Worm (Caenorhabditis elegans): ENCODE results near the gene K12B6.11.

Gene K12B6.11

ce11 chrV:6270552-6270951 is 18.2 kb upstream of the K12B6.11 start, which contains the start of gene F31F7.2:
TSS of gene F31F7.2 (plus strand) at chrV:6270852.
- no peak for TF ChIP-seq unc-62 (GFP tag; optimal IDR thresholded peaks at IDR 0.05)

ce11 chrV:6275209-6275608 is 13.5 kb upstream of the K12B6.11 start:
- TF ChIP-seq unc-62 (GFP tag; optimal IDR thresholded peaks at IDR 0.05): no peak

DNA sequence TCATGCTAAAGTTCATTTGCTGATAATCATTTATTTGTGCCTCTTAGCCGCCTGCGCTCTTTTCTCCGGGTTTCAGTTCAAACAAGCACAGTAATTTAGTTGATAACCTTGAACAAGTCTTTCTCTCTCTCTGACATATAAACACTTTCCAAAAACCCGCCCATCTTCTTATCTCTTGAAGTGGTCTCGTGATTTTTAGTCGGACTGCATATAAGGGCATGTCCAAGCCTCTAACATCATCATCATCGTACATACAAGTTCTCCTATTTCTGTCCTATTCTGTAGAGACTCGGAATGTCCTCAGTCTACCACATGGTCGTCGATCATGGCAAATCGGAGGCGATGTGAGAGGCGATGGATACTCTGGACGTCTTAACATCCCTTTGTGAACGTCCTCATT is 12.5 kb upstream of the K12B6.11 start, which contains the start of gene F31F7.1:
F31F7.1 (plus strand) TSS at position 235 of the 400 bp plus-strand sequence.
- TF ChIP-seq unc-62 (GFP tag; optimal IDR thresholded peaks at IDR 0.05): no peak

DNA sequence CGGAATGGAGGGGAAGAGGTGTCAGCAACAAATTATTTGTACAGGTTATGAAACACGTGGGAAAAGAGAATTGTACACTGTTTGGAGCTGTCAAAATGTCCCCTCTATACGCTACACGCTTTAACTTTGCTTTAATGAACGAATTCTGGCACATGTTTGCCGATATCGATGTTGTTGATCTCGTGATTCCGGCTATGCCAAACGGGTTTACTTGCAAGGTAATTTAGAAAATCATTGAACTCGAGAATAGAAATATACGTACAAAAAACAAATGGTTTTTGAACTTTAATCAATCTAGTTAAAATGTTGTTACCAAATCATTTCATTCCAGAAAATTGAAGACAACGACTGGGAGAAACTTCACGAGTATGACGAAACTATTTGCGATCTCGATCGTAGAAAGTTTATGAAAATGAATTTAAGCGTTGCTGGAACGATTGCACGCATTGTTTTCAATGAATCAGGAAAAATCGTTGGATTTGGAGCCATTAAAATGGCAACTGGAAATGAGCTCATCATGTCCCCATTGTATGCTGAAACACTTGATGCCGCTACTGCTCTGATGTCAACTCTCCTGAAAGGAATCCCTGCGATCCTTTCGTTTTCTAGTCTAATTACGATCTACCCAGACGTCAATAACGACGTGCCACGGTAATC is 11.4 kb upstream of the K12B6.11 start:
- no peak for TF ChIP-seq unc-62 (GFP tag; optimal IDR thresholded peaks at IDR 0.05)

DNA sequence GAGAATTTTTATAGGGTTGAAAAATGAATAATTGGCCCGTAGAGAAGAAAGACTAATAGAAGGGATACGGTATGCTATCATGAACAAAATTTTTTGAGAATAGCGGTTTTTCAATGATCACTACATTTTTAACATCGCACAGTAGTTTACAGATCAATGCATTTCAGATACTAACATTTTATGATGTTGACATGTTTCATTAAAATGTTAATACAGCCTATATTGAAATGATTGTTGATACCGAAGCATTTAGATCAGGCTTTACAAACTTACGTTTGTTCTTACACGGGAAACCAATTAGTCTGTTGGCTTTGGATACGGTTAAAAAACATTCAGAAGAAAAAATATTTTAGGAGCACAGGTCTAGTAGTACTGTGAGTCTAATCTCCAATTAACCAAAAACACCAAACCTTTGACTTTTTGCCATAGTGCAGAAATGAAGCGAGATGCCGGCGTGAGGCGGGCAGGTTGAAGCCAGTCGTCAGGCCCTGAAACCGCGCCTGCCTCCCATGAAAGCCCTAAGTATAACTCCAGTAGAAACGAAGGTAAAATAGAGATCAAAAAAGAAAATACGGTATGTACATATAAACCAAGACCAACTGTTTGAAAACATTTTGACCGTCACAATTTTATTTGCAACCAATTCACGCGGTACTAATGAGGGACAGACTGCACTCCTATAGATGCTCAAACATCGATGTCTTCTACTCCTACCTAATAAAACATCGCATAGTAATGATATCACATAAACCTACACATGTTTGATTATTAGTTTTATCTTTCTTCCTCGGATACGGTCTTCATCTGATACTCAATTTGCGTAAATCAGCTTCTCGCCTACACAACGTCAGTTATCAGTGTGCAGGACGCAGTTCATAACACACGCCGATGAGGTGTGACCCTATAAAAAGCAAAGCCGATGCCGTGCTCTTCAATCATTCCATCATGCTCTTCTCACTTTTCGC is 10.3 kb upstream of the K12B6.11 start, which contains the start of gene fil-2:
fil-2 (plus strand) TSS at position 915 of the 965 bp plus-strand sequence.
- no peak for TF ChIP-seq unc-62 (GFP tag; optimal IDR thresholded peaks at IDR 0.05)

DNA sequence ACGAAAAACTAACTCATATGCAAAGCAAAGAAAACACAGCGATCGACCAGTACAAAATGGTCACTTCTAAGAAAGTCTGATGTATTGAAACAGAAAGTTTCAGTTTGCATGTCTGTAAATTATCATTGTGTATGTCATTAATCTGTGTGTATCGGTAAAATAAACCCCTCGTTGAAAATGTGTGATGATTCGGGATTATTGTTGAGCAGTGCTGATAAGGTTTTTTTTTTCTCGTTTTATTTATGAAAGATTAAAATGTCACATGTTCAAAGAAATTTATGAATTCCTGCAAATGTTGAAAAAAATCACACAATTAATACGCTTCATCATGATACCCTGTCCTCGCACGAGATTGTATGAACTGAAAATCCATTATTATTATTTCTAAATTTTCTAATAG is 8.6 kb upstream of the K12B6.11 start:
- no peak for TF ChIP-seq unc-62 (GFP tag; optimal IDR thresholded peaks at IDR 0.05)

DNA sequence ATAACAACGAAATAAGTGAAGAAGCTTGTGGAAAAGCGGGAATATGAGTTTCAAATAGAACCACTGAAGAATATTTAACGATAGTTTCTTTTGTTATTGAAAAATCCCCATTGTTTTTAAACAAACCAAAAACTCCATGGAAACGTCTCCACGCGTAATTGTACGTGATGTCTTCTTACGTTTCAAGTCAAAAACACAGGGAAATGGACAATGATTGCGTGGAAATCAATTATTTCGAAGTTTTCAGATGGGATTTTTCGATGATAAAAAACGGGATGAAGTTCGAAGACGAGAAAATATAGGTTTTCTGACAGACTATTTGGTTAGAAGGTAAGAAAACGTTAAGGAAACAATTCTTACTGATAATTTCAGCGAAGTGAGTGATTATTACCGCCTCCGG is 7.5 kb upstream of the K12B6.11 start, which contains the start of the genes K12B6.4 and spe-49:
K12B6.4 (minus strand) TSS at position 101 of the 400 bp plus-strand sequence.
spe-49 (plus strand) TSS at position 185 of the 400 bp plus-strand sequence.
- TF ChIP-seq unc-62 (GFP tag; optimal IDR thresholded peaks at IDR 0.05): no peak

DNA sequence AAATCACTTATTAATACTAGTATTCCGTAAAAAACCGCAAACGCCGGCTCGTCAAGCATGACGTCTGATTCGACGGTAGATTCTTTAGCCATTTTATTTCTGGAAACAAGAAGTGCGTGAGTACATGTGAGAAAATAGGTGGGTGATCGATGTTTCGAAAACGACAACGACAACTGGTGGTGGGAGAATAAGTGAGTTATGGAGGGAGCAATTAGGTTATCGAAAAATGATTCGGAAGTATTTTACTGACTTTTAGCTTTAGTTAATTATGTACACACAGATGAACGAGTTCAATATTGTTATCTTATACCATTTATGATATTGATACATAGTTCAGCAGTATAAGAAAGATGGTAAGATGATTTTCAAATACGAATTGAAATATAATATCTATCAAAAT is 2.4 kb upstream of the K12B6.11 start, which contains the start of gene srn-1:
srn-1 (minus strand) TSS at position 101 of the 400 bp plus-strand sequence.
- no peak for TF ChIP-seq unc-62 (GFP tag; optimal IDR thresholded peaks at IDR 0.05)

- TF ChIP-seq unc-62 (GFP tag; optimal IDR thresholded peaks at IDR 0.05): no peak
Observed at ce11 chrV:6291301-6291700, 2.6 kb downstream of the K12B6.11 start.

- no peak for TF ChIP-seq unc-62 (GFP tag; optimal IDR thresholded peaks at IDR 0.05)
Observed at ce11 chrV:6292401-6292800, 3.7 kb downstream of the K12B6.11 start, which contains the start of gene K12B6.9. TSS of gene K12B6.9 (minus strand) at chrV:6292666.

ce11 chrV:6301046-6301445 is 12.3 kb downstream of the K12B6.11 start:
- TF ChIP-seq unc-62 (GFP tag; optimal IDR thresholded peaks at IDR 0.05): no peak

DNA sequence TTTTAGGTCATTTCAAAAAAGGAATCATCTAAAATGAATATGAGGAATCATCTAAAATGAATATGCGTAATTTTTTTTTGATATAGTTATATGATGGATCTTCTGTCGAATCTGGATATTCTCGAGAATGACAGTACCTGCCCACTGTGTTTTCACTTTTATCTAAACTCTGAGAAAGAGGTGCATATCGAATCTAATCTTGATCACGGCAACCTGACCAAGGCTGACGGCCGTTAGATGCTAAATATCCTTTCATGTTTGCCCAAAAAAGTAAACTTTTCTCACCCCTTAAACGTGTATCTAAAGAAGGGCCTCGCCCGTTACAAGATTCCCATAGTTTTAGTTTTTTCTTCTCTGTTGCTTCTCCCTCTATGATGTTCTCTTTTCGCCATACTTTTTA is 13.8 kb downstream of the K12B6.11 start:
- no peak for TF ChIP-seq unc-62 (GFP tag; optimal IDR thresholded peaks at IDR 0.05)

DNA sequence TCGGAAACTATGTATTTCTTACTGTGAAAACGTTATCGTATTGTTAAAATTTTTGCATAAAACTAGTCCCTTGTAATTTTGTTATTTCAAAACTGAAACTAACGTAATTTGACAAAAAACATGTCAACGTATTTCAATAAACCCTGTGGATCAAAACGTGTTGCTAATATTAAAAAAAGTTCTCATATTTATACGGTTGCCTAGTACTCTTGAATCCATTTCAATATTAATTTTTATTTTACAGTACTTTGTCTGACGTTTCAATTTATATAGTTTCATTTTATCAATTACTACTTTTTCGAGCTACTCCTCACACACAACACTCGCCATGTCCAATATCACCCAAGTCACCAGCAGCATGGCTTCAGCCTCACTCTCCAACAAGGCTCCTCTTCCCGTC is 14.8 kb downstream of the K12B6.11 start, which contains the start of gene sago-1:
sago-1 (plus strand) TSS at position 301 of the 400 bp plus-strand sequence.
- TF ChIP-seq unc-62 (GFP tag; optimal IDR thresholded peaks at IDR 0.05): no peak

DNA sequence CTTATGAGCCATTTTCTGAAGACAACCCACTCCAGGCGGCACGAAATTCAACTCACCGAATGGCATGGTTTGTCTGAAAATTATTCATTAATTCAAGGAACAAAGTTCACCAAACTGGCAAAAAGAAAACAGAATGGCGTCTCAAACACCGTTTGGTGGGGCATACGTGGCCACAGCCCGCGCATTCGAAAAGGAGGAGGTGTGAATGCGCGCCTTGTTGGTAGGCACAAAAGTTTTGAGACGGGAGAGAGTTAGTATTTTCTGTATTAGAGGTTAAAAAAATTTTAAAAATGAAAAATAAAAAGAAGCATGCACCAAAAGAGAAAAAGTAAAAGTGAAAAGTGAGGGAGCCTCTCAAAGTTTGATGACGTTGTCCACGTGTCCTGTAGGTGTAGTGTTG is 23.2 kb downstream of the K12B6.11 start:
- TF ChIP-seq unc-62 (GFP tag; optimal IDR thresholded peaks at IDR 0.05): no peak

DNA sequence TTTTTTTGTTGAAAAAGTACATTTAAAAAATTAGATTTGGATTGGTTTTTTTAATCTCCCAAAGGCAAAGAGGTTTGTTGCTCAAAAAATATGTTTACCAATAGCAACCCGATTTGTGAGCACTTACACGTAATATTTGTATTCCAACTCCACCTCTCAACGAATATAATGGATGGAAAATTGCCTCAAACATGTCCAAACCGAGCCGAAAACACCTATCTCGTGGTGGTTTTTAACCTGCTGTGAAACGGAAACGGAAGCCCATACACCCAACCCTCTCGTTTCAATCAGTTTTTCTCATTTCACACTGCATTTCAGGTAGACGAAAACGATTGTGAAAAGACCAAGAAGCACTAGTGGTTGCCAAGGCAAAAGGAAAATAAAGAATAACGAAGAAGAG is 27.9 kb downstream of the K12B6.11 start, which contains the start of gene cest-24:
cest-24 (plus strand) TSS at position 301 of the 400 bp plus-strand sequence.
- no peak for TF ChIP-seq unc-62 (GFP tag; optimal IDR thresholded peaks at IDR 0.05)

- TF ChIP-seq unc-62 (GFP tag; optimal IDR thresholded peaks at IDR 0.05): no peak
Observed at ce11 chrV:6317928-6318327, 29.2 kb downstream of the K12B6.11 start.
